Worm (Caenorhabditis elegans) whole organism, young adult: ENCODE data around the gene str-176.

ENCODE experiments used
- B0019.2 ChIP-seq: fragments of 200-800 bp; sonication (Bioruptor generic); conservative IDR thresholded peaks from 2 replicates; pipeline ENCODE4 v1.3.6; 2022; ENCODE audit warnings: missing genetic modification reagents, missing genetic modification characterization, missing compliant biosample characterization
- B0035.1 ChIP-seq: sonication (generic microtip); optimal IDR thresholded peaks from 2 replicates; lab custom pipeline; 2016; ENCODE audit warnings: missing genetic modification characterization, mild to moderate bottlenecking, missing compliant biosample characterization, missing genotype, missing genetic modification reagents
- B0261.1 ChIP-seq: sonication (generic microtip); optimal IDR thresholded peaks from 2 replicates; lab custom pipeline; 2016; ENCODE audit warnings: mild to moderate bottlenecking, missing genetic modification characterization, moderate library complexity, missing compliant biosample characterization
- B0336.3 ChIP-seq: fragments of 200-800 bp; sonication (Bioruptor generic); IDR thresholded peaks from 2 replicates; pipeline ENCODE4 v1.3.6; 2022; ENCODE audit warnings: missing genetic modification characterization, missing compliant biosample characterization
- C06A6.2 ChIP-seq: fragments of 200-800 bp; sonication (Bioruptor generic); conservative IDR thresholded peaks from 2 replicates; pipeline ENCODE4 v1.3.6; 2022; ENCODE audit warnings: missing genetic modification characterization, missing compliant biosample characterization
- F33H1.4 ChIP-seq: fragments of 200-800 bp; sonication (Bioruptor generic); IDR thresholded peaks from 2 replicates; pipeline ENCODE4 v1.3.6; 2022; ENCODE audit warnings: missing genetic modification reagents, missing genetic modification characterization, missing compliant biosample characterization
- F49E8.2 ChIP-seq: sonication (generic microtip); optimal IDR thresholded peaks from 3 replicates; lab custom pipeline; 2017; ENCODE audit warnings: missing genetic modification characterization, mild to moderate bottlenecking, missing compliant biosample characterization, antibody characterized with exemption, moderate library complexity; ENCODE audit not compliant: insufficient read depth
- F55B11.4 ChIP-seq: sonication (generic microtip); optimal IDR thresholded peaks from 2 replicates; lab custom pipeline; 2016; ENCODE audit warnings: missing compliant biosample characterization, missing genetic modification characterization, borderline replicate concordance; ENCODE audit not compliant: insufficient read depth
- F57A8.1 ChIP-seq: fragments of 200-800 bp; sonication (Bioruptor generic); optimal IDR thresholded peaks from 2 replicates; lab custom pipeline; 2018; ENCODE audit warnings: mild to moderate bottlenecking, missing genetic modification characterization, moderate library complexity, missing compliant biosample characterization
- F57C9.4 ChIP-seq: sonication (generic microtip); optimal IDR thresholded peaks from 2 replicates; lab custom pipeline; 2017; ENCODE audit warnings: mild to moderate bottlenecking, missing genetic modification characterization, missing compliant biosample characterization
- K12H6.12 ChIP-seq: fragments of 200-800 bp; sonication (Bioruptor generic); optimal IDR thresholded peaks from 2 replicates; lab custom pipeline; 2018; ENCODE audit warnings: mild to moderate bottlenecking, missing genetic modification characterization, missing compliant biosample characterization
- T26A5.8 ChIP-seq: sonication (generic microtip); optimal IDR thresholded peaks from 2 replicates; lab custom pipeline; 2016; ENCODE audit warnings: missing genetic modification characterization, missing compliant biosample characterization
- Y53F4B.3 ChIP-seq: fragments of 200-800 bp; sonication (Bioruptor generic); IDR thresholded peaks from 2 replicates; pipeline ENCODE4 v1.3.6; 2022; ENCODE audit warnings: missing genetic modification reagents, missing genetic modification characterization, missing compliant biosample characterization
- Y53G8AR.9 ChIP-seq: fragments of 200-800 bp; sonication (Bioruptor generic); conservative IDR thresholded peaks from 2 replicates; pipeline ENCODE4 v1.3.6; 2022; ENCODE audit warnings: missing genetic modification reagents, missing genetic modification characterization, missing compliant biosample characterization
- Y67H2A.10 ChIP-seq: fragments of 200-800 bp; sonication (Bioruptor generic); conservative IDR thresholded peaks from 2 replicates; pipeline ENCODE4 v1.3.6; 2022; ENCODE audit warnings: missing genetic modification reagents, missing genetic modification characterization, missing compliant biosample characterization
- atf-7 ChIP-seq: sonication (generic microtip); optimal IDR thresholded peaks from 2 replicates; lab custom pipeline; 2017; ENCODE audit warnings: mild to moderate bottlenecking, missing genetic modification characterization, missing compliant biosample characterization
- attf-5 ChIP-seq: fragments of 200-800 bp; sonication (Bioruptor generic); optimal IDR thresholded peaks from 2 replicates; lab custom pipeline; 2018; ENCODE audit warnings: mild to moderate bottlenecking, missing genetic modification characterization, missing compliant biosample characterization
- bed-1 ChIP-seq: fragments of 200-800 bp; sonication (Bioruptor generic); IDR thresholded peaks from 2 replicates; pipeline ENCODE4 v1.3.6; 2022; ENCODE audit warnings: missing genetic modification reagents, missing genetic modification characterization, missing compliant biosample characterization
- cebp-1 ChIP-seq, 2 experiments: fragments of 200-800 bp in 1 of 2; sonication (Bioruptor generic) in 1 of 2; sonication (generic microtip) in 1 of 2; IDR thresholded peaks in 1 of 2; optimal IDR thresholded peaks in 1 of 2; 2 replicates each; pipeline versions ENCODE4 v1.3.6 to Lab custom; 2017 to 2022; ENCODE audit warnings: missing compliant biosample characterization in 2 of 2, missing genetic modification characterization in 2 of 2, mild to moderate bottlenecking in 1 of 2, missing genetic modification reagents in 1 of 2, moderate library complexity in 1 of 2
- ceh-100 ChIP-seq: fragments of 200-800 bp; sonication (Bioruptor generic); IDR thresholded peaks from 2 replicates; pipeline ENCODE4 v1.3.6; 2022; ENCODE audit warnings: missing genetic modification reagents, missing genetic modification characterization, missing compliant biosample characterization
- ceh-40 ChIP-seq: fragments of 200-800 bp; sonication (Bioruptor generic); IDR thresholded peaks from 2 replicates; pipeline ENCODE4 v1.3.6; 2022; ENCODE audit warnings: missing genetic modification characterization, missing compliant biosample characterization
- ceh-58 ChIP-seq: fragments of 200-800 bp; sonication (Bioruptor generic); IDR thresholded peaks from 2 replicates; pipeline ENCODE4 v1.3.6; 2022; ENCODE audit warnings: missing genetic modification characterization, missing compliant biosample characterization
- ceh-79 ChIP-seq: sonication (generic microtip); optimal IDR thresholded peaks from 2 replicates; lab custom pipeline; 2017; ENCODE audit warnings: mild to moderate bottlenecking, missing genetic modification characterization, missing compliant biosample characterization
- dox-1 ChIP-seq: fragments of 200-800 bp; sonication (Bioruptor generic); IDR thresholded peaks from 2 replicates; pipeline ENCODE4 v1.3.6; 2022; ENCODE audit warnings: missing genetic modification reagents, missing genetic modification characterization, missing compliant biosample characterization
- ets-4 ChIP-seq: fragments of 200-800 bp; sonication (Bioruptor generic); optimal IDR thresholded peaks from 2 replicates; lab custom pipeline; 2018; ENCODE audit warnings: mild to moderate bottlenecking, missing genetic modification characterization, missing compliant biosample characterization
- hrde-1 ChIP-seq: sonication (generic microtip); optimal IDR thresholded peaks from 2 replicates; lab custom pipeline; 2016; ENCODE audit warnings: missing genetic modification characterization, mild to moderate bottlenecking, missing compliant biosample characterization, moderate library complexity, missing genotype, missing genetic modification reagents, borderline replicate concordance
- let-607 ChIP-seq, 2 experiments: fragments of 200-800 bp in 1 of 2; sonication (Bioruptor generic) in 1 of 2; sonication (generic microtip) in 1 of 2; optimal IDR thresholded peaks; 2 replicates each; lab custom pipeline; 2016 to 2018; ENCODE audit warnings: mild to moderate bottlenecking in 2 of 2, missing compliant biosample characterization in 2 of 2, missing genetic modification characterization in 2 of 2, moderate library complexity in 2 of 2, missing genotype in 1 of 2
- lin-40 ChIP-seq: sonication (generic microtip); optimal IDR thresholded peaks from 2 replicates; lab custom pipeline; 2016; ENCODE audit warnings: missing genetic modification characterization, mild to moderate bottlenecking, missing compliant biosample characterization, missing genotype, missing genetic modification reagents
- lin-54 ChIP-seq: fragments of 200-800 bp; sonication (Bioruptor generic); optimal IDR thresholded peaks from 2 replicates; lab custom pipeline; 2018; ENCODE audit warnings: mild to moderate bottlenecking, missing genetic modification characterization, missing compliant biosample characterization
- lsl-1 ChIP-seq: fragments of 200-800 bp; sonication (Bioruptor generic); optimal IDR thresholded peaks from 2 replicates; lab custom pipeline; 2018; ENCODE audit warnings: mild to moderate bottlenecking, missing genetic modification characterization, moderate library complexity, missing compliant biosample characterization
- madf-3 ChIP-seq: fragments of 200-800 bp; sonication (Bioruptor generic); IDR thresholded peaks from 2 replicates; pipeline ENCODE4 v1.3.6; 2022; ENCODE audit warnings: missing genetic modification reagents, missing genetic modification characterization, missing compliant biosample characterization
- nfya-2 ChIP-seq: fragments of 200-800 bp; sonication (Bioruptor generic); IDR thresholded peaks from 2 replicates; pipeline ENCODE4 v1.3.6; 2022; ENCODE audit warnings: missing genetic modification reagents, missing genetic modification characterization, missing compliant biosample characterization
- nfyb-1 ChIP-seq: fragments of 200-800 bp; sonication (Bioruptor generic); IDR thresholded peaks from 2 replicates; pipeline ENCODE4 v1.3.6; 2022; ENCODE audit warnings: missing genetic modification reagents, missing genetic modification characterization, missing compliant biosample characterization
- nhr-27 ChIP-seq: fragments of 200-800 bp; sonication (Bioruptor generic); optimal IDR thresholded peaks from 2 replicates; lab custom pipeline; 2018; ENCODE audit warnings: mild to moderate bottlenecking, missing genetic modification characterization, moderate library complexity, missing compliant biosample characterization
- nhr-80 ChIP-seq: sonication (generic microtip); optimal IDR thresholded peaks from 2 replicates; lab custom pipeline; 2016; ENCODE audit warnings: missing genetic modification characterization, missing compliant biosample characterization
- rcor-1 ChIP-seq: fragments of 200-800 bp; sonication (Bioruptor generic); IDR thresholded peaks from 2 replicates; pipeline ENCODE4 v1.3.6; 2022; ENCODE audit warnings: missing genetic modification reagents, missing genetic modification characterization, missing compliant biosample characterization
- snpc-1.1 ChIP-seq: sonication (generic microtip); optimal IDR thresholded peaks from 2 replicates; lab custom pipeline; 2017; ENCODE audit warnings: missing genetic modification characterization, mild to moderate bottlenecking, missing compliant biosample characterization, antibody characterized with exemption, moderate library complexity, missing genotype, missing genetic modification reagents; ENCODE audit not compliant: insufficient read depth
- snpc-4 ChIP-seq, 5 experiments: fragments of 150-350 bp in 1 of 5; sonication (generic microtip) in 4 of 5; optimal IDR thresholded peaks; 2 replicates each; lab custom pipeline; 2014 to 2018; ENCODE audit warnings: missing genetic modification characterization in 5 of 5, missing biosample characterization in 3 of 5, antibody characterized with exemption in 2 of 5, mild to moderate bottlenecking in 2 of 5, missing compliant biosample characterization in 2 of 5, missing genotype in 2 of 5, moderate library complexity in 2 of 5, missing genetic modification reagents in 1 of 5
- sptf-2 ChIP-seq: fragments of 200-800 bp; sonication (Bioruptor generic); optimal IDR thresholded peaks from 2 replicates; lab custom pipeline; 2018; ENCODE audit warnings: mild to moderate bottlenecking, missing genetic modification characterization, missing compliant biosample characterization
- tbx-9 ChIP-seq: sonication (generic microtip); optimal IDR thresholded peaks from 2 replicates; lab custom pipeline; 2016; ENCODE audit warnings: borderline replicate concordance, missing genetic modification characterization, inconsistent platforms, missing compliant biosample characterization
- tlf-1 ChIP-seq: fragments of 200-800 bp; sonication (Bioruptor generic); optimal IDR thresholded peaks from 2 replicates; lab custom pipeline; 2018; ENCODE audit warnings: mild to moderate bottlenecking, missing genetic modification characterization, missing compliant biosample characterization
- unc-62 ChIP-seq: fragments of 150-350 bp; optimal IDR thresholded peaks from 2 replicates; lab custom pipeline; 2014; ENCODE audit warnings: missing biosample characterization, missing genetic modification reagents, missing genetic modification characterization
- zfh-2 ChIP-seq: fragments of 200-800 bp; sonication (Bioruptor generic); conservative IDR thresholded peaks from 2 replicates; pipeline ENCODE4 v1.3.6; 2022; ENCODE audit warnings: missing genetic modification reagents, missing genetic modification characterization, missing compliant biosample characterization
- ztf-25 ChIP-seq: fragments of 200-800 bp; sonication (Bioruptor generic); IDR thresholded peaks from 2 replicates; pipeline ENCODE4 v1.3.6; 2022; ENCODE audit warnings: missing genetic modification reagents, missing genetic modification characterization, missing compliant biosample characterization
- ztf-3 ChIP-seq: fragments of 200-800 bp; sonication (Bioruptor generic); optimal IDR thresholded peaks from 2 replicates; lab custom pipeline; 2018; ENCODE audit warnings: mild to moderate bottlenecking, missing genetic modification characterization, missing compliant biosample characterization
- ztf-6 ChIP-seq: fragments of 200-800 bp; sonication (Bioruptor generic); IDR thresholded peaks from 2 replicates; pipeline ENCODE4 v1.3.6; 2022; ENCODE audit warnings: missing genetic modification reagents, missing genetic modification characterization, missing compliant biosample characterization

Gene str-176

ce11 chrIV:8428492-8428891 lies 35.1 kb downstream of the str-176 start (continued):
- TF ChIP-seq F55B11.4 (tag; lab: Kevin White, UChicago), result no peak
- TF ChIP-seq rcor-1 (GFP tag; lab: Robert Waterston, UW), result peak; percentile 97
- peak; percentile 99 for TF ChIP-seq snpc-1.1 (tag; lab: Kevin White, UChicago)
- no peak for TF ChIP-seq bed-1 (GFP tag; lab: Robert Waterston, UW)
- peak; percentile 56 for TF ChIP-seq hrde-1 (tag; lab: Kevin White, UChicago)
- no peak for TF ChIP-seq nhr-27 (tag; lab: Kevin White, UChicago)
- 0 out of 2 replicates have a peak, but pooled peaks have one; percentile 39 for TF ChIP-seq Y67H2A.10 (GFP tag; lab: Robert Waterston, UW)
- peak; percentile 81 for TF ChIP-seq F33H1.4 (GFP tag; lab: Robert Waterston, UW)
- TF ChIP-seq B0019.2 (GFP tag; lab: Robert Waterston, UW), result peak; percentile 85
- TF ChIP-seq B0336.3 (GFP tag; lab: Robert Waterston, UW), result peak; percentile 98
- peak; percentile 57 for TF ChIP-seq attf-5 (GFP tag; lab: Kevin White, UChicago)
- TF ChIP-seq B0261.1 (tag; lab: Kevin White, UChicago), result peak; percentile 41
- TF ChIP-seq nfyb-1 (GFP tag; lab: Robert Waterston, UW), result peak; percentile 95
- peak; percentile 46 for TF ChIP-seq tbx-9 (tag; lab: Kevin White, UChicago)
- 0 out of 2 replicates have a peak, but pooled peaks have one; percentile 25 for TF ChIP-seq C06A6.2 (GFP tag; lab: Robert Waterston, UW)
- peak; percentile 55 for TF ChIP-seq F57A8.1 (GFP tag; lab: Kevin White, UChicago)
- TF ChIP-seq F49E8.2, result peak; percentile 92
- TF ChIP-seq ceh-40 (GFP tag; lab: Robert Waterston, UW), result no peak
- peak; percentile 85 for TF ChIP-seq lin-40 (tag; lab: Kevin White, UChicago)
- TF ChIP-seq ztf-6 (GFP tag; lab: Robert Waterston, UW), result no peak
- TF ChIP-seq ztf-3, result peak; percentile 38
- no peak for TF ChIP-seq zfh-2 (GFP tag; lab: Robert Waterston, UW)
- TF ChIP-seq ceh-100 (GFP tag; lab: Robert Waterston, UW), result peak; percentile 76
- TF ChIP-seq atf-7, result peak; percentile 47
- TF ChIP-seq lin-54 (GFP tag; lab: Kevin White, UChicago), result peak; percentile 85
- TF ChIP-seq Y53F4B.3, result peak; percentile 51; the same call in 1 of the 2 replicates
- TF ChIP-seq lsl-1 (GFP tag; lab: Kevin White, UChicago), result peak; percentile 87
- TF ChIP-seq ets-4 (GFP tag; lab: Kevin White, UChicago), result peak; percentile 74
- peak; percentile 87 for TF ChIP-seq Y53G8AR.9 (GFP tag; lab: Robert Waterston, UW)
- no peak for TF ChIP-seq nfya-2
- peak; percentile 84 for TF ChIP-seq tlf-1 (GFP tag; lab: Kevin White, UChicago)
- TF ChIP-seq sptf-2 (GFP tag; lab: Kevin White, UChicago), result no peak
- TF ChIP-seq F57C9.4 (tag; lab: Kevin White, UChicago), result no peak
- no peak for TF ChIP-seq cebp-1 (GFP tag; IDR thresholded peaks at IDR 0.05; lab: Robert Waterston, UW)
- no peak for TF ChIP-seq cebp-1 (tag; optimal IDR thresholded peaks at IDR 0.05; lab: Kevin White, UChicago)
- TF ChIP-seq madf-3, result peak; percentile 88
- peak; percentile 66 for TF ChIP-seq K12H6.12
- TF ChIP-seq B0035.1 (tag; lab: Kevin White, UChicago), result peak; percentile 34
- peak; percentile 98; the same call in 1 of the 2 replicates for TF ChIP-seq dox-1 (GFP tag; lab: Robert Waterston, UW)
- TF ChIP-seq ceh-79 (tag; lab: Kevin White, UChicago), result no peak
- TF ChIP-seq unc-62 (GFP tag; lab: Kevin White, UChicago), result no peak
- peak; percentile 99 for TF ChIP-seq snpc-4 (GFP tag; optimal IDR thresholded peaks at IDR 0.05; lab: Kevin White, UChicago)
- peak; percentile 99 to 100 (median 99) for TF ChIP-seq snpc-4 (tag; optimal IDR thresholded peaks at IDR 0.05; lab: Kevin White, UChicago)
- TF ChIP-seq ceh-58, result no peak
- TF ChIP-seq let-607 (tag; optimal IDR thresholded peaks at IDR 0.05; lab: Kevin White, UChicago), result peak; percentile 33 to 72
- TF ChIP-seq T26A5.8 (tag; lab: Kevin White, UChicago), result no peak
- peak; percentile 60; the same call in 1 of the 2 replicates for TF ChIP-seq ztf-25 (GFP tag; lab: Robert Waterston, UW)
- peak; percentile 82 for TF ChIP-seq nhr-80 (tag; lab: Kevin White, UChicago)
